Worm (Caenorhabditis elegans) whole organism, early embryonic: Measurements from ENCODE around the gene T02C1.1.
A peak's percentile ranks its signal among the peaks of the same experiment; 100 is the strongest.

Experiments
- B0310.2 ChIP-seq: sonication (generic microtip); optimal IDR thresholded peaks from 2 replicates; lab custom pipeline; 2016; ENCODE audit warnings: mild to moderate bottlenecking, missing genetic modification characterization, missing compliant biosample characterization
- F13C5.2 ChIP-seq: sonication (generic microtip); optimal IDR thresholded peaks from 2 replicates; lab custom pipeline; 2017; ENCODE audit warnings: mild to moderate bottlenecking, missing genetic modification characterization, inconsistent platforms, missing compliant biosample characterization
- aly-1 ChIP-seq: sonication (generic microtip); optimal IDR thresholded peaks from 2 replicates; lab custom pipeline; 2016; ENCODE audit warnings: missing genetic modification characterization, missing compliant biosample characterization
- ama-1 ChIP-seq: fragments of 150-350 bp; optimal IDR thresholded peaks from 2 replicates; lab custom pipeline; 2014
- ceh-13 ChIP-seq: fragments of 200-800 bp; sonication (Bioruptor generic); optimal IDR thresholded peaks from 2 replicates; lab custom pipeline; 2018; ENCODE audit warnings: mild to moderate bottlenecking, missing genetic modification characterization, missing compliant biosample characterization
- ceh-36 ChIP-seq: sonication (generic microtip); optimal IDR thresholded peaks from 2 replicates; lab custom pipeline; 2016; ENCODE audit warnings: missing genetic modification characterization, inconsistent platforms, missing compliant biosample characterization
- ets-7 ChIP-seq: sonication (generic microtip); optimal IDR thresholded peaks from 2 replicates; lab custom pipeline; 2016; ENCODE audit warnings: missing genotype, missing genetic modification characterization, missing compliant biosample characterization
- flt-1 ChIP-seq: fragments of 200-800 bp; sonication (Bioruptor generic); IDR thresholded peaks from 2 replicates; pipeline ENCODE4 v1.3.6; 2022; ENCODE audit warnings: missing genetic modification characterization, missing compliant biosample characterization
- hmbx-1 ChIP-seq: sonication (generic microtip); optimal IDR thresholded peaks from 2 replicates; lab custom pipeline; 2016; ENCODE audit warnings: mild to moderate bottlenecking, missing genetic modification characterization, missing compliant biosample characterization
- hmg-4 ChIP-seq: fragments of 200-800 bp; sonication (Bioruptor generic); optimal IDR thresholded peaks from 2 replicates; lab custom pipeline; 2018; ENCODE audit warnings: mild to moderate bottlenecking, missing genetic modification characterization, missing compliant biosample characterization
- hnd-1 ChIP-seq: sonication (generic microtip); optimal IDR thresholded peaks from 2 replicates; lab custom pipeline; 2016; ENCODE audit warnings: missing genetic modification characterization, missing compliant biosample characterization
- pes-1 ChIP-seq: fragments of 200-800 bp; sonication (Bioruptor generic); IDR thresholded peaks from 2 replicates; pipeline ENCODE4 v1.3.6; 2022; ENCODE audit warnings: missing genetic modification reagents, missing genetic modification characterization, missing compliant biosample characterization
- scrt-1 ChIP-seq: fragments of 200-800 bp; sonication (Bioruptor generic); IDR thresholded peaks from 2 replicates; pipeline ENCODE4 v1.3.6; 2022; ENCODE audit warnings: missing genetic modification characterization, missing compliant biosample characterization
- sea-1 ChIP-seq: fragments of 200-800 bp; sonication (Bioruptor generic); conservative IDR thresholded peaks from 2 replicates; pipeline ENCODE4 v1.3.6; 2022; ENCODE audit warnings: missing genetic modification characterization, missing compliant biosample characterization
- tbx-11 ChIP-seq: fragments of 200-800 bp; sonication (Bioruptor generic); IDR thresholded peaks from 2 replicates; pipeline ENCODE4 v1.3.6; 2022; ENCODE audit warnings: missing genetic modification characterization, missing compliant biosample characterization
- tbx-37 ChIP-seq: fragments of 200-800 bp; sonication (Bioruptor generic); conservative IDR thresholded peaks from 2 replicates; pipeline ENCODE4 v1.3.6; 2022; ENCODE audit warnings: missing genetic modification reagents, missing genetic modification characterization, missing compliant biosample characterization
- tra-4 ChIP-seq: sonication (generic microtip); optimal IDR thresholded peaks from 2 replicates; lab custom pipeline; 2017; ENCODE audit warnings: missing genetic modification characterization, missing compliant biosample characterization

Gene T02C1.1

ce11 chrIII:9231173-9231572 is 16.2 kb upstream of the T02C1.1 start, which contains the start of gene T23G5.3:
Gene T23G5.3 (minus strand): TSS chrIII:9231273.
- TF ChIP-seq hmbx-1 (tag; lab: Kevin White, UChicago) (no peak), tbx-37 (GFP tag; lab: Robert Waterston, UW) (no peak), B0310.2 (tag; lab: Kevin White, UChicago) (no peak), F13C5.2 (tag; lab: Kevin White, UChicago) (no peak), tra-4 (tag; lab: Kevin White, UChicago) (no peak), scrt-1 (GFP tag; lab: Robert Waterston, UW) (no peak), flt-1 (GFP tag; lab: Robert Waterston, UW) (no peak), ama-1 (lab: Kevin White, UChicago) (no peak), sea-1 (GFP tag; lab: Robert Waterston, UW) (no peak), ets-7 (tag; lab: Kevin White, UChicago) (no peak), hmg-4 (GFP tag; lab: Kevin White, UChicago) (no peak), ceh-36 (tag; lab: Kevin White, UChicago) (no peak), aly-1 (tag; lab: Kevin White, UChicago) (no peak), tbx-11 (GFP tag; lab: Robert Waterston, UW) (no peak), ceh-13 (GFP tag; lab: Kevin White, UChicago) (no peak), hnd-1 (no peak), pes-1 (no peak)

ce11 chrIII:9236228-9236627 is 11.1 kb upstream of the T02C1.1 start, which contains the start of gene T23G5.2:
Gene T23G5.2 (minus strand): TSS chrIII:9236328.
- no peak for TF ChIP-seq sea-1 (GFP tag; lab: Robert Waterston, UW)
- TF ChIP-seq scrt-1 (GFP tag; lab: Robert Waterston, UW), result no peak
- TF ChIP-seq tra-4 (tag; lab: Kevin White, UChicago), result no peak
- TF ChIP-seq tbx-11 (GFP tag; lab: Robert Waterston, UW), result no peak
- TF ChIP-seq tbx-37 (GFP tag; lab: Robert Waterston, UW), result no peak
- TF ChIP-seq F13C5.2 (tag; lab: Kevin White, UChicago), result no peak
- TF ChIP-seq aly-1 (tag; lab: Kevin White, UChicago), result no peak
- no peak for TF ChIP-seq ama-1 (lab: Kevin White, UChicago)
- TF ChIP-seq ceh-36 (tag; lab: Kevin White, UChicago), result no peak
- no peak for TF ChIP-seq hmbx-1 (tag; lab: Kevin White, UChicago)

DNA sequence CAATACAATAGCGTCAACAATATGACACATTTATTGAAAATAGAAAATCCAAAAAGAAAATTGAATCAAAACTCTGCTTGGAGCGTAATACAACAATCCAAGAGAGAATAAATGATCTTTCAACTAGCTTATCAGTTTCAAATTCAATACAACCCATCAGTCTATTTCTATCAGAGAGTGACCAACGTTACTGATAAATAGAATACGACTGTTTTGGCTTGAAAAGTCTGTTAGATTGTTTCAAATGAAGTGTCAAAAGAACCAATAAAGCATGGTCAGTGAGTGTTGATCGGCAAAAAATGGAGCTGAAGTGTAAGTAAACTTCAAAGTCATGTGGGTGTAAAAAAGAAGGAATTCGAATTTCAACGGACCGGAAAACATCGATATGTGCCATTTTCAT is 9.7 kb upstream of the T02C1.1 start:
- TF ChIP-seq ama-1 (lab: Kevin White, UChicago) (no peak), ceh-13 (GFP tag; lab: Kevin White, UChicago) (no peak), ets-7 (tag; lab: Kevin White, UChicago) (no peak), pes-1 (no peak), aly-1 (tag; lab: Kevin White, UChicago) (no peak), hmg-4 (GFP tag; lab: Kevin White, UChicago) (no peak), F13C5.2 (tag; lab: Kevin White, UChicago) (no peak), tbx-37 (GFP tag; lab: Robert Waterston, UW) (no peak), sea-1 (GFP tag; lab: Robert Waterston, UW) (no peak), hmbx-1 (tag; lab: Kevin White, UChicago) (no peak), B0310.2 (tag; lab: Kevin White, UChicago) (no peak), scrt-1 (GFP tag; lab: Robert Waterston, UW) (no peak)

DNA sequence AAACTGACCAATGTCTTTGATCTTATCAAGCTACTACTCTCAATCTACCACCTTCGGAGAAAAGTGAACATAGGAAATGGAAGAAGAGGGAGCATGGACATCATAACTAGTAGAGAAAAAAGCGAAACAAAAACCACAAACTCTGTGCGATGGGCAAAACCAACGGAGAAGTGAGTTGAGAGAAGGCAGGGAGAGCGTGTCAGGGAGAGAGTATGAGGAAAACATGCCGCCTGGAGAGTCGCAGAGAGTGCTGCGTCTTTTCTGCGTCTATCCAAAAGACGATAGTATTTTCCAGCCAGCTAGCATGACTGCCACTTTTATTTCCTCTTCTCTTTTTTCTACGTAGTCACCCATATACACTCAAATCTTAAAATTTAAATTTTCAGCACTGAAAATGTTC is 7.3 kb upstream of the T02C1.1 start, which contains the start of gene saeg-2:
TSS of gene saeg-2 (plus strand) at position 381 of the 400 bp plus-strand sequence.
- TF ChIP-seq ets-7 (tag; lab: Kevin White, UChicago) (no peak), F13C5.2 (tag; lab: Kevin White, UChicago) (peak; percentile 17), hmg-4 (GFP tag; lab: Kevin White, UChicago) (peak; percentile 47), ama-1 (lab: Kevin White, UChicago) (no peak), sea-1 (GFP tag; lab: Robert Waterston, UW) (no peak)

DNA sequence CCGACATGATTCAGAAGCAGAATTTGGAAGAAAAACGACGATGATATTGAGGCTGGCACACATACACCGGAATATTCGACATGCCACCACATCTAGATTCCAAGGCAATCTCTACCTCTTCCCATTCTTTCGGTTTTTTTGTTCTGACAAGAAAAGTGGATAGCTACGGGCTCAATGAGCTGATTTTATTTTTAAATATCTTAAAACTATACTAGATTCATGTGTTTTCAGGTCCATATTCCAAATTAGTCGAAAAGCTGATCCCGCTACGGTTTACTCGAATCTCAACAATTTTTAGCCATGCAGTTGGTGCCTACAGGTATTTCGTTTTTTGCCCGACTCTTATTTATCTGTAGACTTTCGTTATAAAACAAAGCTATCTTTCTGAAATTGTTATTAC is 4.7 kb upstream of the T02C1.1 start, which contains the start of gene dat-1:
TSS of gene dat-1 (plus strand) at position 301 of the 400 bp plus-strand sequence.
- TF ChIP-seq ama-1 (lab: Kevin White, UChicago) (no peak), scrt-1 (GFP tag; lab: Robert Waterston, UW) (no peak), hnd-1 (no peak), tbx-11 (GFP tag; lab: Robert Waterston, UW) (no peak), pes-1 (no peak), hmg-4 (GFP tag; lab: Kevin White, UChicago) (no peak), sea-1 (GFP tag; lab: Robert Waterston, UW) (no peak), tra-4 (tag; lab: Kevin White, UChicago) (no peak), hmbx-1 (tag; lab: Kevin White, UChicago) (no peak), ceh-13 (GFP tag; lab: Kevin White, UChicago) (no peak), flt-1 (GFP tag; lab: Robert Waterston, UW) (no peak), tbx-37 (GFP tag; lab: Robert Waterston, UW) (no peak), B0310.2 (tag; lab: Kevin White, UChicago) (no peak), ets-7 (tag; lab: Kevin White, UChicago) (no peak), aly-1 (tag; lab: Kevin White, UChicago) (no peak), ceh-36 (tag; lab: Kevin White, UChicago) (no peak), F13C5.2 (tag; lab: Kevin White, UChicago) (no peak)

- TF ChIP-seq ceh-36 (tag; lab: Kevin White, UChicago) (no peak), hmg-4 (GFP tag; lab: Kevin White, UChicago) (no peak), tbx-11 (GFP tag; lab: Robert Waterston, UW) (no peak), scrt-1 (GFP tag; lab: Robert Waterston, UW) (no peak), B0310.2 (tag; lab: Kevin White, UChicago) (no peak), hnd-1 (no peak)
Measured at ce11 chrIII:9250729-9251128, 3.4 kb downstream of the T02C1.1 start, which contains the start of gene T02C1.2. Gene T02C1.2 (plus strand): TSS chrIII:9251029.

ce11 chrIII:9254988-9255387 is 7.7 kb downstream of the T02C1.1 start:
- TF ChIP-seq ceh-36 (tag; lab: Kevin White, UChicago) (no peak), tbx-11 (GFP tag; lab: Robert Waterston, UW) (no peak), pes-1 (no peak), hnd-1 (no peak), tbx-37 (GFP tag; lab: Robert Waterston, UW) (no peak), flt-1 (GFP tag; lab: Robert Waterston, UW) (no peak), F13C5.2 (tag; lab: Kevin White, UChicago) (no peak)
